Worm (Caenorhabditis elegans) whole organism, L4 larva: ENCODE results near the gene cyp-13A7.

Experiments
- D1046.2 ChIP-seq: fragments of 200-800 bp; sonication (Bioruptor generic); IDR thresholded peaks from 2 replicates; pipeline ENCODE4 v1.3.6; 2022; ENCODE audit warnings: missing genetic modification characterization, missing compliant biosample characterization
- F10B5.3 ChIP-seq: sonication (generic microtip); optimal IDR thresholded peaks from 2 replicates; lab custom pipeline; 2016; ENCODE audit warnings: mild to moderate bottlenecking, missing genetic modification characterization, missing compliant biosample characterization
- F26F4.8 ChIP-seq: fragments of 200-800 bp; sonication (Bioruptor generic); conservative IDR thresholded peaks from 2 replicates; pipeline ENCODE4 v1.3.6; 2022; ENCODE audit warnings: missing genetic modification characterization, missing compliant biosample characterization
- F37D6.2 ChIP-seq: sonication (generic microtip); optimal IDR thresholded peaks from 2 replicates; lab custom pipeline; 2016; ENCODE audit warnings: mild to moderate bottlenecking, missing genetic modification characterization, missing compliant biosample characterization
- F44E2.7 ChIP-seq: fragments of 200-800 bp; sonication (Bioruptor generic); IDR thresholded peaks from 2 replicates; pipeline ENCODE4 v2.1.2; 2022; ENCODE audit warnings: missing genetic modification characterization, missing compliant biosample characterization
- T20F7.1 ChIP-seq: fragments of 200-800 bp; sonication (Bioruptor generic); optimal IDR thresholded peaks from 2 replicates; lab custom pipeline; 2018; ENCODE audit warnings: mild to moderate bottlenecking, missing genetic modification characterization, missing compliant biosample characterization
- Y105C5A.15 ChIP-seq: fragments of 200-800 bp; sonication (Bioruptor generic); IDR thresholded peaks from 2 replicates; pipeline ENCODE4 v1.3.6; 2022; ENCODE audit warnings: missing genetic modification characterization, missing compliant biosample characterization
- Y5F2A.4 ChIP-seq: fragments of 200-800 bp; sonication (Bioruptor generic); optimal IDR thresholded peaks from 2 replicates; lab custom pipeline; 2018; ENCODE audit warnings: mild to moderate bottlenecking, missing genetic modification characterization, missing compliant biosample characterization
- Y75B8A.6 ChIP-seq: fragments of 200-800 bp; sonication (Bioruptor generic); IDR thresholded peaks from 2 replicates; pipeline ENCODE4 v1.3.6; 2022; ENCODE audit warnings: missing genetic modification reagents, missing genetic modification characterization, missing compliant biosample characterization
- aha-1 ChIP-seq: fragments of 150-350 bp; peaks from one replicate; lab custom pipeline; 2014; ENCODE audit warnings: missing biosample characterization, missing genetic modification characterization
- aly-2 ChIP-seq: sonication (generic microtip); optimal IDR thresholded peaks from 2 replicates; lab custom pipeline; 2018; ENCODE audit warnings: missing biosample characterization, missing genetic modification characterization
- ama-1 ChIP-seq: fragments of 150-350 bp; optimal IDR thresholded peaks from 2 replicates; lab custom pipeline; 2014; ENCODE audit warnings: inconsistent platforms, mixed read lengths
- ceh-28 ChIP-seq: fragments of 150-350 bp; optimal IDR thresholded peaks from 2 replicates; lab custom pipeline; 2014; ENCODE audit warnings: missing biosample characterization, missing genetic modification reagents, missing genetic modification characterization
- ceh-44 ChIP-seq: fragments of 200-800 bp; sonication (Bioruptor generic); IDR thresholded peaks from 2 replicates; pipeline ENCODE4 v1.3.6; 2022; ENCODE audit warnings: missing genetic modification reagents, missing genetic modification characterization, missing compliant biosample characterization
- daf-12 ChIP-seq: fragments of 150-350 bp; optimal IDR thresholded peaks from 2 replicates; lab custom pipeline; 2014; ENCODE audit warnings: missing biosample characterization, missing genetic modification reagents, missing genetic modification characterization
- daf-16 ChIP-seq, 3 experiments: sonication (generic microtip); optimal IDR thresholded peaks; 2 replicates each; lab custom pipeline; 2016 to 2017; ENCODE audit warnings: missing genetic modification characterization in 3 of 3, missing genetic modification reagents in 3 of 3, mild to moderate bottlenecking in 2 of 3, missing compliant biosample characterization in 2 of 3, missing biosample characterization in 1 of 3, moderate library complexity in 1 of 3
- dmd-8 ChIP-seq: fragments of 200-800 bp; sonication (Bioruptor generic); IDR thresholded peaks from 2 replicates; pipeline ENCODE4 v1.3.6; 2022; ENCODE audit warnings: missing genetic modification characterization, missing compliant biosample characterization
- dve-1 ChIP-seq: sonication (generic microtip); optimal IDR thresholded peaks from 2 replicates; lab custom pipeline; 2017; ENCODE audit warnings: antibody characterized with exemption, mild to moderate bottlenecking, missing genetic modification characterization, missing compliant biosample characterization; ENCODE audit not compliant: insufficient read depth
- egl-27 ChIP-seq: sonication (generic microtip); optimal IDR thresholded peaks from 3 replicates; lab custom pipeline; 2017; ENCODE audit warnings: missing biosample characterization, missing genetic modification reagents, missing genetic modification characterization
- egl-43 ChIP-seq: fragments of 200-800 bp; sonication (Bioruptor generic); IDR thresholded peaks from 2 replicates; pipeline ENCODE4 v1.3.6; 2022; ENCODE audit warnings: missing genetic modification reagents, missing genetic modification characterization, missing compliant biosample characterization
- fkh-10 ChIP-seq: fragments of 150-350 bp; optimal IDR thresholded peaks from 2 replicates; lab custom pipeline; 2014; ENCODE audit warnings: missing biosample characterization, missing genetic modification reagents, missing genetic modification characterization
- hlh-11 ChIP-seq: fragments of 200-800 bp; sonication (Bioruptor generic); optimal IDR thresholded peaks from 2 replicates; lab custom pipeline; 2018; ENCODE audit warnings: mild to moderate bottlenecking, missing genetic modification characterization, missing compliant biosample characterization
- jun-1 ChIP-seq: fragments of 150-350 bp; optimal IDR thresholded peaks from 2 replicates; lab custom pipeline; 2014; ENCODE audit warnings: missing biosample characterization, missing genetic modification reagents, missing genetic modification characterization
- lin-1 ChIP-seq: fragments of 200-800 bp; sonication (Bioruptor generic); IDR thresholded peaks from 2 replicates; pipeline ENCODE4 v1.3.6; 2022; ENCODE audit warnings: missing genetic modification reagents, missing genetic modification characterization, missing compliant biosample characterization
- lin-13 ChIP-seq: fragments of 150-350 bp; optimal IDR thresholded peaks from 2 replicates; lab custom pipeline; 2014; ENCODE audit warnings: missing biosample characterization, missing genetic modification reagents, missing genetic modification characterization
- lin-29 ChIP-seq: fragments of 200-800 bp; sonication (Bioruptor generic); IDR thresholded peaks from 2 replicates; pipeline ENCODE4 v1.3.6; 2022; ENCODE audit warnings: missing genetic modification reagents, missing genetic modification characterization, missing compliant biosample characterization
- lin-39 ChIP-seq: fragments of 150-350 bp; optimal IDR thresholded peaks from 2 replicates; lab custom pipeline; 2014; ENCODE audit warnings: missing biosample characterization, missing genetic modification reagents, missing genetic modification characterization
- madf-9 ChIP-seq: fragments of 200-800 bp; sonication (Bioruptor generic); conservative IDR thresholded peaks from 2 replicates; pipeline ENCODE4 v1.3.6; 2022; ENCODE audit warnings: missing genetic modification reagents, missing genetic modification characterization, missing compliant biosample characterization
- mdl-1 ChIP-seq, 2 experiments: fragments of 150-350 bp in 1 of 2; sonication (generic microtip) in 1 of 2; optimal IDR thresholded peaks; 2 replicates each; lab custom pipeline; 2014 to 2017; ENCODE audit warnings: missing biosample characterization in 2 of 2, missing genetic modification characterization in 2 of 2
- mxl-2 ChIP-seq: fragments of 200-800 bp; sonication (Bioruptor generic); conservative IDR thresholded peaks from 2 replicates; pipeline ENCODE4 v1.3.6; 2022; ENCODE audit warnings: missing genetic modification reagents, missing genetic modification characterization, missing compliant biosample characterization
- mxl-3 ChIP-seq: fragments of 200-800 bp; sonication (Bioruptor generic); optimal IDR thresholded peaks from 2 replicates; lab custom pipeline; 2018; ENCODE audit warnings: mild to moderate bottlenecking, missing genetic modification characterization, missing compliant biosample characterization
- nhr-11 ChIP-seq: fragments of 150-350 bp; optimal IDR thresholded peaks from 2 replicates; lab custom pipeline; 2014; ENCODE audit warnings: missing biosample characterization, missing genetic modification characterization
- nhr-111 ChIP-seq: fragments of 200-800 bp; sonication (Bioruptor generic); optimal IDR thresholded peaks from 2 replicates; lab custom pipeline; 2018; ENCODE audit warnings: mild to moderate bottlenecking, missing genetic modification characterization, missing compliant biosample characterization
- nhr-25 ChIP-seq: sonication (generic microtip); optimal IDR thresholded peaks from 2 replicates; lab custom pipeline; 2017; ENCODE audit warnings: missing genetic modification characterization, mild to moderate bottlenecking, missing compliant biosample characterization, antibody characterized with exemption, moderate library complexity, borderline replicate concordance; ENCODE audit not compliant: insufficient read depth
- nhr-28 ChIP-seq: fragments of 150-350 bp; optimal IDR thresholded peaks from 2 replicates; lab custom pipeline; 2014; ENCODE audit warnings: missing biosample characterization, missing genetic modification characterization
- nhr-48 ChIP-seq: sonication (generic microtip); optimal IDR thresholded peaks from 2 replicates; lab custom pipeline; 2016; ENCODE audit warnings: mild to moderate bottlenecking, missing genetic modification characterization, missing compliant biosample characterization
- php-3 ChIP-seq: fragments of 200-800 bp; sonication (Bioruptor generic); IDR thresholded peaks from 2 replicates; pipeline ENCODE4 v1.3.6; 2022; ENCODE audit warnings: missing genetic modification reagents, missing genetic modification characterization, missing compliant biosample characterization
- pqm-1 ChIP-seq: sonication (generic microtip); optimal IDR thresholded peaks from 2 replicates; lab custom pipeline; 2017; ENCODE audit warnings: missing biosample characterization, missing genetic modification characterization
- saeg-2 ChIP-seq: fragments of 200-800 bp; sonication (Bioruptor generic); IDR thresholded peaks from 2 replicates; pipeline ENCODE4 v1.3.6; 2022; ENCODE audit warnings: missing genetic modification reagents, missing genetic modification characterization, missing compliant biosample characterization
- sdz-12 ChIP-seq: fragments of 200-800 bp; sonication (Bioruptor generic); optimal IDR thresholded peaks from 2 replicates; lab custom pipeline; 2018; ENCODE audit warnings: mild to moderate bottlenecking, missing genetic modification characterization, missing compliant biosample characterization
- set-16 ChIP-seq: fragments of 200-800 bp; sonication (Bioruptor generic); IDR thresholded peaks from 2 replicates; pipeline ENCODE4 v1.3.6; 2022; ENCODE audit warnings: missing genetic modification reagents, missing genetic modification characterization, missing compliant biosample characterization
- snpc-4 ChIP-seq: fragments of 150-350 bp; optimal IDR thresholded peaks from 2 replicates; lab custom pipeline; 2014; ENCODE audit warnings: missing biosample characterization, missing genetic modification characterization
- spr-1 ChIP-seq: sonication (generic microtip); optimal IDR thresholded peaks from 2 replicates; lab custom pipeline; 2016; ENCODE audit warnings: mild to moderate bottlenecking, missing genetic modification characterization, missing compliant biosample characterization
- spr-3 ChIP-seq: fragments of 200-800 bp; sonication (Bioruptor generic); optimal IDR thresholded peaks from 2 replicates; lab custom pipeline; 2018; ENCODE audit warnings: mild to moderate bottlenecking, missing genetic modification characterization, missing compliant biosample characterization
- ztf-7 ChIP-seq: fragments of 150-350 bp; optimal IDR thresholded peaks from 2 replicates; lab custom pipeline; 2014; ENCODE audit warnings: missing biosample characterization, missing genetic modification characterization

The cyp-13A7 gene

DNA sequence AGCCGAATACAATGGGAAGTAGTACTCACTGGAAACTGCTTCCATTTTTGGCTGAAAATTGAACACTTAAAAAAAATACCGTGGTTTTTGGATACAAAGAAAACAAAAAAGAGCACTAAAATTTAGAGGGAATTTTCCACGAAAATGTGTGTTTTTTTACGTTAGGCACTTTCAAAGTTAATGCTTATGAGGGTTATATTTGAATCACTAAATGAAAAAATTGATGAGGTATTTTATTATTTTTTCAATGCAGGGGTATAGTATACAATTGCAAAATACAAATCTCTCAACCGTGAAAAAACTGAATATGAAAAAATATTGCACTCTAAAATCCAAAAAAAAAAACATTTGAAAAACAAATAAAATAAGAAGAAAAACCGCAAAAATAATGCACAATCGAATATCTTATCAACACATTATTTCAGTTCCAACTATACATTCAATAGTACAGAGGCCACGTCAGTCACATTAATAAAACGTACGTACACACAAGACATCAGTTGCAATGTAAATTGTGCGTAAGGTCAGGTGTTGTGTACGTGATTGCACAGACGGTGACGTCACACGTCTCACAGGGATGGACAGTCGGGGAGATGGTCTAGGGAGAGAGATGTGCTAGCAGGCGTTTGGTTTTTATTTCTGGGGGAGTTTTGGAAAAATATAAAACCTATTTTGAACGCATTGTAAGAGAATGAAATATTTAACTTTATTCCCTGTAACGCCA lies 33.5 kb upstream of the cyp-13A7 start, which contains the start of gene aqp-10 (continued):
- TF ChIP-seq pqm-1 (tag; lab: Kevin White, UChicago), result peak; percentile 73
- peak in 1 of 2 experiments; percentile 20 for TF ChIP-seq mdl-1 (tag; optimal IDR thresholded peaks at IDR 0.05; lab: Kevin White, UChicago)
- TF ChIP-seq F44E2.7, result no peak
- TF ChIP-seq egl-43, result no peak
- no peak for TF ChIP-seq nhr-25 (tag; lab: Kevin White, UChicago)
- peak; percentile 5 for TF ChIP-seq mxl-3 (GFP tag; lab: Kevin White, UChicago)
- no peak for TF ChIP-seq spr-3 (GFP tag; lab: Kevin White, UChicago)

DNA sequence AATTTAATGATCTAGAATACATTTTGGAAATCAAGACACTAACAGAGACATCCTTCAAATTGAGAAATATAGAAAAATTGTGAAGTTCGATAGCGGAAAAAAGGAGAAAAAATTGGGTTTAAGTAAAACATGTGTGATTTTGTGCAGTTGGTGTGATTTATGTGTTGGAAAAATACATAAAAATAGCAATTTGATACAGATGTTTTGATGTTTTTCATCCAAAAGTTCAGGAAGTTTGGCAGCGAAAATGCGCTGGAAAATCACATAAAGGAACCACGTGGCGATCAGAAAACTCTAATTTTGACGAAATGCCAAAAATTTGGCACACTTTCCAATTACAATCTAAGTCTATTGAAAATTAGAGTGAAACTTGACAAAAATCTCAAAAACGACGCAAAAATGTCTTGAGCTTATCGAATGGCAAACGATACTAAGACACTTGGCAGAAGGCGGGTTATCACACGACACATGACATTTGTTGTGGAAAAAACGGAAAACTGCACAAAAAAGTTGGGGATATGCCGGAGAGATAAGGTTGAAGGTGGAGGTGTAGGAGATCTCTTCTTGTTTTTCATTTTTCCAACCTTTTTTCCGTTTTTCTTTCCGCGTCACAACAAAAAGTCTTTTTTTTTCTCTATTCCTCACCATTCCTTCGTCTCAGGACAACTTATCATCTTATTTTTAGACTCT lies 29.4 kb upstream of the cyp-13A7 start, which contains the start of gene ZK1321.4:
ZK1321.4 (minus strand) TSS at position 51 of the 690 bp plus-strand sequence.
- TF ChIP-seq spr-3 (GFP tag; lab: Kevin White, UChicago) (no peak), T20F7.1 (no peak), nhr-11 (peak; percentile 12), F44E2.7 (no peak), sdz-12 (GFP tag; lab: Kevin White, UChicago) (no peak), nhr-48 (tag; lab: Kevin White, UChicago) (no peak), nhr-111 (no peak), saeg-2 (no peak), hlh-11 (tag; lab: Kevin White, UChicago) (no peak)

DNA sequence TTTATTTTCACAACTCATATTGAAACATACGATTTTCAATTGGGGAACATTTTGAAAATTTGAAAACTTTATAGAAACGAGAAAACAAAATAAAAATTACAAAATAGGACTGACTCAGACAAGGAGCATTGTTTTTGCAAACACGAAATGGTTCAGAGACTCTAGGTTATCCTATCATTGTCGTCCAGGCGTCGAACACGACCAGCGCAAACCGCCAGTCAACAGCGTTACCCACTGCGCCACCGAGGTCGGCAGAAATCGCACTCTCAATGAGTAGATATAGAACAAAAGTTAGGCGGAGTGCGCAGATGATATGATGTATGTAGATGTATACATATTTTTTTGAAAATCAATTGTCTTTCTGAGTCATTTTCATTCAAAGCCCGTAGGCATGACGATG lies 28.8 kb upstream of the cyp-13A7 start:
- TF ChIP-seq Y75B8A.6 (no peak), dve-1 (tag; lab: Kevin White, UChicago) (peak; percentile 63), daf-16 (GFP tag; optimal IDR thresholded peaks at IDR 0.05; lab: Kevin White, UChicago) (peak; percentile 23 to 83), daf-16 (tag; optimal IDR thresholded peaks at IDR 0.05; lab: Kevin White, UChicago) (peak; percentile 75), mxl-2 (0 out of 2 replicates have a peak, but pooled peaks have one; percentile 25), madf-9 (GFP tag; lab: Robert Waterston, UW) (peak; percentile 84), set-16 (no peak), fkh-10 (GFP tag; lab: Kevin White, UChicago) (no peak), ceh-28 (tag; lab: Kevin White, UChicago) (no peak), spr-1 (tag; lab: Kevin White, UChicago) (peak; percentile 72), ceh-44 (peak; percentile 87; the same call in 1 of the 2 replicates), ama-1 (lab: Kevin White, UChicago) (no peak), lin-1 (peak; percentile 86), F37D6.2 (tag; lab: Kevin White, UChicago) (peak; percentile 51), php-3 (GFP tag; lab: Robert Waterston, UW) (no peak; the same call in none of the 2 replicates), F26F4.8 (GFP tag; lab: Robert Waterston, UW) (peak; percentile 73; the same call in 1 of the 2 replicates), aha-1 (peak; percentile 98), dmd-8 (GFP tag; lab: Robert Waterston, UW) (peak; percentile 85), aly-2 (tag; lab: Kevin White, UChicago) (no peak), lin-13 (GFP tag; lab: Kevin White, UChicago) (no peak), ztf-7 (tag; lab: Kevin White, UChicago) (peak; percentile 33), nhr-28 (tag; lab: Kevin White, UChicago) (no peak), lin-29 (GFP tag; lab: Robert Waterston, UW) (no peak), hlh-11 (tag; lab: Kevin White, UChicago) (no peak), lin-39 (tag; lab: Kevin White, UChicago) (no peak), daf-12 (tag; lab: Kevin White, UChicago) (no peak), pqm-1 (tag; lab: Kevin White, UChicago) (no peak), Y105C5A.15 (GFP tag; lab: Robert Waterston, UW) (peak; percentile 91), Y5F2A.4 (GFP tag; lab: Kevin White, UChicago) (peak; percentile 76), snpc-4 (no peak), F10B5.3 (tag; lab: Kevin White, UChicago) (no peak), nhr-25 (tag; lab: Kevin White, UChicago) (peak; percentile 19), egl-27 (tag; lab: Kevin White, UChicago) (no peak), D1046.2 (GFP tag; lab: Robert Waterston, UW) (peak; percentile 86; the same call in 1 of the 2 replicates), jun-1 (tag; lab: Kevin White, UChicago) (no peak)
